ENCODE assay signal across 1 worm cellular context in genomic region chrII:15193961-15194360, ce11.
TF ChIP-seq lines count a peak whose summit lies in the region.

No protein-coding gene starts in this region.

TF ChIP-seq in whole organism, L2 larva, 48 proteins besides CTCF, POLR2A, EP300 and RAD21 (continued from another document):
- TF ChIP-seq mab-5 (tag; optimal IDR thresholded peaks at IDR 0.05; lab: Kevin White, UChicago) (no peak), sma-3 (GFP tag; optimal IDR thresholded peaks at IDR 0.05; lab: Kevin White, UChicago) (peak; percentile 27), ZK546.5 (tag; optimal IDR thresholded peaks at IDR 0.05; lab: Kevin White, UChicago) (no peak), peb-1 (tag; optimal IDR thresholded peaks at IDR 0.05; lab: Kevin White, UChicago) (no peak), gmeb-1 (tag; optimal IDR thresholded peaks at IDR 0.05; lab: Kevin White, UChicago) (no peak)
TF ChIP-seq in whole organism, L2 larva: peak in this region for 12.
